Worm (Caenorhabditis elegans): ENCODE measurements around the gene F36H1.12.

F36H1.12 gene

DNA sequence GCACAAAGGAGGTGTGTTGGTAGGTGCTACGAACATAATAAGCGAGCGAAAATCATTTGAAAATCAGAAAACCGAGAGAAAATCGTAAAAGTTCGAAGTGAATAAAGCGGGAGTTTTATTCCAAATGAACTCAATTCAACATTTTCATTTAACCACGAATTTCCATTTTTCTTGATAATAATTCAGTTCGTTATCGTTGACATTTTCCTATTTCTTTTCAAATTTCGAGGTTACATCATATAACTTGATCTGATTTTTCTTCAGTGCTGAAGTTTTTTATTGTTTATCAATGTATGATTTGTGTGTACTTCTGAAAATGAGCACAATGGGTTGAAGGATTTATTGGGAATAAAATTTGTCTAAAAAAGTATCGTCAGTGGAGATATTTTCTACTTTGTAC, 21.9 kb downstream of the F36H1.12 start:
- TF ChIP-seq pha-4 (tag; optimal IDR thresholded peaks at IDR 0.05) (no peak), elt-2 (tag; optimal IDR thresholded peaks at IDR 0.05) (peak; percentile 86)

DNA sequence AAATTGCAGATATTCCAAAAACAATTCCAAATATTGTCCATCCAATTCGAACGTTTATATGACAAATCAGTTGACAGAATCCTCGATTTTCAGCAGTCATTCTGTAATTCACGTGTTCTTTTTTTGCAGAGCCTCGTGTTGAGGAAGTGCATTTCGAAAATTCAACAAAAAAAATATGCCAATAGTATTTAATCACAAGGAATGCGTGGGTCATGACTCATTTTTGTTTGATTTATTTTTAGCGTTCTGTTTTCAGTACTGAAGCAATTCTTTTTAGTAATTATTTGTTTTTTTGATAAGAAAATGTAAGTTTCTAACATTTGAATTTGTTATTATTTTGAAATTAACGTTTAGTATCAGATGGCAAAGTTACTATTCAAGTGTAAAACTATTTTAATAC, 22.6 kb downstream of the F36H1.12 start, which contains the start of gene hrg-4:
TSS of gene hrg-4 (minus strand) at position 101 of the 400 bp plus-strand sequence.
- TF ChIP-seq eor-1 (tag; optimal IDR thresholded peaks at IDR 0.05): no peak
- no peak for TF ChIP-seq nhr-76 (tag; optimal IDR thresholded peaks at IDR 0.05)
- no peak for TF ChIP-seq ceh-9 (tag; optimal IDR thresholded peaks at IDR 0.05)
- TF ChIP-seq pqm-1 (tag; optimal IDR thresholded peaks at IDR 0.05): no peak
- TF ChIP-seq nhr-43 (tag; optimal IDR thresholded peaks at IDR 0.05; ENCODE audit: poor library complexity, severe bottlenecking): no peak

DNA sequence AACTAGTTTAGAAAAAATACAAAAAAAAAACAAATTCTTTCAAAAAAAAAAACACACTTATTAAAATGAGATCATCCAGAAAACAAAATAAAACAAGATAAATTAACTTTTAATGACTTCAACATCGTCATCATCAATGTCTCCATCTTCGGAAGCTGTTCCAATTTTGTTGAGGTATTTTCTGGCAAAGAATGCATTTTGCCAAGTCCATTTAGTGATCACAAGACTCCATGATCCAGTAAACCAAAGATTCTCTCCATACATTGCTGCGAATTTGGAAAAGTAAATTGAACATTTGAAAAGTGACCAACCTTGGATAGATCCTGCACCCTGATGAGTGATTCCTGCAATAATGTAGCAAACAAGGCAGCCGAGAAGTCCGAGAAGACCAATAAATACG, 23.4 kb downstream of the F36H1.12 start:
- no peak for TF ChIP-seq nfya-1 (tag; optimal IDR thresholded peaks at IDR 0.05; ENCODE audit: insufficient read depth)
- no peak for TF ChIP-seq ztf-11 (tag; optimal IDR thresholded peaks at IDR 0.05)
- no peak for TF ChIP-seq nhr-43 (tag; optimal IDR thresholded peaks at IDR 0.05; ENCODE audit: poor library complexity, severe bottlenecking)
- no peak for TF ChIP-seq unc-62 (GFP tag; optimal IDR thresholded peaks at IDR 0.05)
- no peak for TF ChIP-seq elt-2 (tag; optimal IDR thresholded peaks at IDR 0.05)
- no peak for TF ChIP-seq pqm-1 (tag; optimal IDR thresholded peaks at IDR 0.05)
- TF ChIP-seq ztf-4 (tag; optimal IDR thresholded peaks at IDR 0.05): no peak
- TF ChIP-seq pha-4 (tag; optimal IDR thresholded peaks at IDR 0.05): no peak
- no peak for TF ChIP-seq fkh-2 (tag; optimal IDR thresholded peaks at IDR 0.05)
- TF ChIP-seq eor-1 (tag; optimal IDR thresholded peaks at IDR 0.05): no peak

DNA sequence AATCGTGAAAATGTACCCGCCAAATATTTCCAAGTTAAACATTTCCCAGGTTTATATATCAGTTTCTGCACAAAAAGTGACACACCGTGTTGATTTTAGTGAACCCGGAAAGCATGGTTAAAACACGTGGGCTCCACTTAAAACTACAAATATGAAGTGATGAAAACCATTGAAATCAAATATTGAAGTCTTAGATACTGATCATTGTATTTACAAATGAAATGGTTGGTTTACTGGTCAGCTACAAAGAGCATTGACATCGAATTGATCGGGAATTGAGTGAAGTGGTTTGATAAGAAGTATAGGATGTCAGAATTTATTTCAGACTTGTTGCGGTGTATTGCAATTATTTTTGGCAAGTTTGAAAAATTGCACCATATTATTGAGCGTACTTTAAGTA, 24.1 kb downstream of the F36H1.12 start, which contains the start of gene hrg-5:
TSS of gene hrg-5 (minus strand) at position 17 of the 400 bp plus-strand sequence.
- peak; percentile 33 for TF ChIP-seq elt-2 (tag; optimal IDR thresholded peaks at IDR 0.05)
- peak; percentile 76 for TF ChIP-seq pqm-1 (tag; optimal IDR thresholded peaks at IDR 0.05)
- no peak for TF ChIP-seq mdl-1 (tag; optimal IDR thresholded peaks at IDR 0.05)
- peak; percentile 68 for TF ChIP-seq pha-4 (tag; optimal IDR thresholded peaks at IDR 0.05)

DNA sequence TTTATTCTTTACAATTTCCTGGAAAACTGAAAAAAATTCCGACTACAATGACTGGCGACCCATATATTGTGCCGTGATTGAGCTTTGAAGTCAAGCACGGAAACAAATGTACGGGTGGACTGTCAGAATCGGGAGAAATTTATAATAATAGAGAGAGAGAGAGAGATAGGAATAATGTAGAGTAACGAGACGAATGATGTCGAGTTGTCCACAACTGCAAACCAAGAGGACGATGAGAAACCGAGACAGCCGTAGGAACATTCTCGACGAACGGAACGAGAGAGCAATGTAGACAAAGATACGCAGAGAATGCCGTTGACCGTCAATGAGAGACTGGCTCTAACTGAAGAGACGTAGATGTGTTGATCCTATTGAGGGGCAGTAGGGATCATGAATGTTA, 25.9 kb downstream of the F36H1.12 start:
- TF ChIP-seq elt-2 (tag; optimal IDR thresholded peaks at IDR 0.05) (peak; percentile 72), lin-15B (tag; optimal IDR thresholded peaks at IDR 0.05) (peak; percentile 64), elt-3 (tag; optimal IDR thresholded peaks at IDR 0.05) (no peak), unc-62 (GFP tag; optimal IDR thresholded peaks at IDR 0.05) (peak; percentile 70), hmg-11 (tag; optimal IDR thresholded peaks at IDR 0.05) (peak; percentile 87), pha-4 (tag; optimal IDR thresholded peaks at IDR 0.05) (peak; percentile 96), mdl-1 (tag; optimal IDR thresholded peaks at IDR 0.05) (peak; percentile 13), zag-1 (tag; optimal IDR thresholded peaks at IDR 0.05) (peak; percentile 53), jun-1 (tag; optimal IDR thresholded peaks at IDR 0.05) (peak; percentile 77), fkh-2 (tag; optimal IDR thresholded peaks at IDR 0.05) (no peak), unc-39 (tag; optimal IDR thresholded peaks at IDR 0.05) (no peak), nhr-12 (tag; optimal IDR thresholded peaks at IDR 0.05) (no peak), nhr-23 (tag; optimal IDR thresholded peaks at IDR 0.05) (peak; percentile 94), ama-1 (optimal IDR thresholded peaks at IDR 0.05) (peak; percentile 92), nfya-1 (tag; optimal IDR thresholded peaks at IDR 0.05; ENCODE audit: insufficient read depth) (peak; percentile 90), pqm-1 (tag; optimal IDR thresholded peaks at IDR 0.05) (peak; percentile 69), skn-1 (tag; optimal IDR thresholded peaks at IDR 0.05) (peak; percentile 84), R02D3.7 (tag; optimal IDR thresholded peaks at IDR 0.05) (peak; percentile 46), tbx-2 (tag; optimal IDR thresholded peaks at IDR 0.05) (peak; percentile 47), ceh-9 (tag; optimal IDR thresholded peaks at IDR 0.05) (peak; percentile 63), nhr-25 (tag; optimal IDR thresholded peaks at IDR 0.05) (peak; percentile 94), elt-1 (tag; optimal IDR thresholded peaks at IDR 0.05) (no peak), snpc-4 (tag; optimal IDR thresholded peaks at IDR 0.05) (peak; percentile 76), fos-1 (tag; optimal IDR thresholded peaks at IDR 0.05) (peak; percentile 73), lsy-12 (tag; optimal IDR thresholded peaks at IDR 0.05) (peak; percentile 58), lin-39 (tag; optimal IDR thresholded peaks at IDR 0.05) (peak; percentile 92), nhr-43 (tag; optimal IDR thresholded peaks at IDR 0.05; ENCODE audit: poor library complexity, severe bottlenecking) (peak; percentile 80), ceh-28 (tag; optimal IDR thresholded peaks at IDR 0.05) (peak; percentile 66), ztf-4 (tag; optimal IDR thresholded peaks at IDR 0.05) (no peak)
